Worm (Caenorhabditis elegans): ENCODE results near the gene C31E10.6.

DNA sequence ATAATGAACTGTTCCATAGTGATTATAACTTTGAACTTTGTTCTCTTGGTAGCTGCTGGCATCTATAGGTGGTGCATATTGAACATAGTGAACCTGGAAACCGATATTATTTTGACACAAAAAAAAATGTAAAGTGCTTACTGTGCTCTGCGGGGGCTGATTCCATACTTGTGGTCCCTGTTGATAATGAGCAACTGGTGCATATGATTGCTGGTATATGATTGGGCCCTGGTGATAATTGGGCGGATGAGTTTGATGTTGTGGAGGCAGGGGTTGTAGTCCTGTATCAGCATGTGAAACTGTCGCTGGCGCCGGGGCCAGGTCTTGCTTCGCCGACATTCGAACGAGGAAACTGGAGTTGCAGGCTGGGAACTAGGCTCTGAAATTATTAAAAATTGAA lies 27.8 kb upstream of the C31E10.6 start, which contains the start of gene pqn-39:
- TF ChIP-seq mep-1 (tag; optimal IDR thresholded peaks at IDR 0.05) (no peak), unc-62 (GFP tag; optimal IDR thresholded peaks at IDR 0.05) (no peak), nhr-76 (tag; optimal IDR thresholded peaks at IDR 0.05) (no peak), hlh-1 (tag; optimal IDR thresholded peaks at IDR 0.05) (no peak), elt-1 (tag; optimal IDR thresholded peaks at IDR 0.05; ENCODE audit: borderline replicate concordance, insufficient read depth) (no peak), sptf-1 (tag; optimal IDR thresholded peaks at IDR 0.05) (no peak), nhr-28 (tag; optimal IDR thresholded peaks at IDR 0.05) (no peak), ztf-11 (tag; optimal IDR thresholded peaks at IDR 0.05) (no peak), nhr-237 (tag; optimal IDR thresholded peaks at IDR 0.05) (no peak), lin-13 (tag; optimal IDR thresholded peaks at IDR 0.05) (no peak), pha-4 (tag; optimal IDR thresholded peaks at IDR 0.05) (no peak)

All from whole organism, mixed stage, embryonic.